Fruit fly (Drosophila melanogaster) whole organism, wandering third instar larva: ENCODE measurements around the gene CG18764.

ENCODE experiments used
- Jra ChIP-seq: sonication (Bioruptor generic); optimal IDR thresholded peaks from 2 replicates; lab custom pipeline; 2016; ENCODE audit warnings: missing biosample characterization, missing genetic modification characterization
- usp ChIP-seq: fragments of >200 bp; optimal IDR thresholded peaks from 2 replicates; lab custom pipeline; 2017; ENCODE audit warnings: missing biosample characterization, missing genetic modification characterization

- TF ChIP-seq Jra (GFP tag; lab: Kevin White, UChicago): no peak
- TF ChIP-seq usp (GFP tag; lab: Kevin White, UChicago): no peak
Observed at dm6 chr3R:11581340-11582252, 45.1 kb upstream of the CG18764 start, which contains the start of gene wkd.
